Worm (Caenorhabditis elegans): ENCODE measurements around the gene Y34B4A.10.

DNA sequence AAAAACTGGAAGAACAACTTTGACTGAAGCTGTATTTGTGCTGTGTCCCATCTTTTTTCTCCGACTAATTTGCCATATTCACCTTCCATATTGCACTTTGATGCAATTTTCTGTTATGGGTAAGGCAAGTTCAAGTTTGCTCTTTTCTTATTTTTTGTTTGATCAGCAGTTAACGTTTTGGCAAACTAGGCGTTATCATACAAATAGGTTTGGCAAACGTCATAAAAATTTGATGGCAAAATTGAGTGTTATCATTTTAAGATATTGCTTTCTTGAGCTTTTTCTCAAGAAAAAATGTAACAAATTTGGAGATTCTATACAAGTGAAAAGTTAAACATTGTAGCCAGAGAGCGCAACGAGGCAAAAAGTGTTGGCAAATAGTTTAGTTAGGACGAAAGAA, 12.3 kb downstream of the Y34B4A.10 start:
- TF ChIP-seq ceh-100 (GFP tag; IDR thresholded peaks at IDR 0.05) (no peak), ztf-28 (GFP tag; IDR thresholded peaks at IDR 0.05) (no peak), F23B12.7 (tag; optimal IDR thresholded peaks at IDR 0.05; ENCODE audit: insufficient read depth) (no peak), chd-7 (tag; optimal IDR thresholded peaks at IDR 0.05) (no peak), B0261.1 (tag; optimal IDR thresholded peaks at IDR 0.05) (no peak), F55B11.4 (tag; optimal IDR thresholded peaks at IDR 0.05; ENCODE audit: borderline replicate concordance, insufficient read depth) (no peak), rpc-1 (optimal IDR thresholded peaks at IDR 0.05) (no peak), rpc-1 (tag; optimal IDR thresholded peaks at IDR 0.05) (no peak), ama-1 (optimal IDR thresholded peaks at IDR 0.05) (no peak), ama-1 (GFP tag; optimal IDR thresholded peaks at IDR 0.05) (no peak), lag-1 (GFP tag; IDR thresholded peaks at IDR 0.05) (no peak), F49E8.2 (tag; optimal IDR thresholded peaks at IDR 0.05; ENCODE audit: insufficient read depth) (no peak), madf-10 (tag; optimal IDR thresholded peaks at IDR 0.05) (no peak), unc-130 (GFP tag; optimal IDR thresholded peaks at IDR 0.05) (no peak), rcor-1 (GFP tag; IDR thresholded peaks at IDR 0.05) (no peak)

Data from whole organism, young adult.